Fruit fly (Drosophila melanogaster): ENCODE results near the gene CG8086.

Gene CG8086

DNA sequence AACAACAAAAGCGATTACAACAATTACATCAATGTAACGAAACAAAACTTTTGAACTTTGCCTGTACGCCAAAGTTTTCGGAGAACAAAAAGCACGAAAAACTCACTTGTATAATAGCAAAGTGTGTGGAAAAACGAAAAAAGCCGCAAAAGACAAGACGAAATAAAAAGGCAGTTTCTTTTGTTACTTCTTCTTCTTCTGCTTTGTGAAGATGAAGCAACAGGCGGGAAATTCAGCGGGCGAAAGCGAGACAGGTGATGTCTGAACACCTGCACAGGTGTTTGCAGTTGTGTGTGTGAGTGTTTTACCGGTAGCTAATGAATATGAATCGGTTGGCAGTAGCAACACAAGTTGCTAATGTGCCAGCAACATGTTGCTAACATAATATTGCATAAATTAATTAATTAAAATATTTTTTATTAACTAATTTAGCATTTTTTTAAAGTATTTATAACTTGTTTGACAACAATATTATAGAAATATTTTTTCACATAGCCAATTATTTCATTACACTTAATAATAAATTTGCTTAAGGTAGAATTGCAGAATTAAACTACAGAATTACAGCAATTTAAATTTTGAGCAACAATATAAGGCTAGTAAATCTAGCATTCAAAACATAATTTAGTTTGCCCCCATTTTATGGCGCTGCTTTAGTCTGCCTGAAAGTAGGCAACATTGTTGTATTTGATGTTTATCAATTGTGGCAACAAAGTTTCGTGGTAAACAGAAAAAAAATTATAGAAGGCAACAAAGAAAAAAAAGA is 9.6 kb upstream of the CG8086 start:
- TF ChIP-seq CG17801 (GFP tag; optimal IDR thresholded peaks at IDR 0.05; ENCODE audit: partially characterized antibody), result no peak

DNA sequence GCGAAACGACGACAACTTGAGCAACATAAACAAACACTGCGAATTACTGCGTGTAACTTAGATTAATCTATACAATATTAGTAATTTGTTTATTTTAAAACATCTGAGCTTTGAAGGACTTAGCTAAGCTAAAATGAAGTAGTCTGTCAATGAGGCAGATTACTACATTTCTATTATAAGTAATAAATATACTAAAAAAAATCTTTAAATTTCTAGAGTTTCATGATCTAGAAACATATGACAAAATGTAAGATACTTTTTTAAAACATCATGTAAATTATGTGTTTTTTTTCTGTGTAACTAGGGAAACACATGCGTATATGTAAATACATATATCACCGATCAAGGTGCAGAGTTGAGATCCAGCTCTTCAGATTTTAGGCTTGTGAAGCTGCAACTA is 8.8 kb upstream of the CG8086 start:
- TF ChIP-seq CG17801 (GFP tag; optimal IDR thresholded peaks at IDR 0.05; ENCODE audit: partially characterized antibody), result no peak

DNA sequence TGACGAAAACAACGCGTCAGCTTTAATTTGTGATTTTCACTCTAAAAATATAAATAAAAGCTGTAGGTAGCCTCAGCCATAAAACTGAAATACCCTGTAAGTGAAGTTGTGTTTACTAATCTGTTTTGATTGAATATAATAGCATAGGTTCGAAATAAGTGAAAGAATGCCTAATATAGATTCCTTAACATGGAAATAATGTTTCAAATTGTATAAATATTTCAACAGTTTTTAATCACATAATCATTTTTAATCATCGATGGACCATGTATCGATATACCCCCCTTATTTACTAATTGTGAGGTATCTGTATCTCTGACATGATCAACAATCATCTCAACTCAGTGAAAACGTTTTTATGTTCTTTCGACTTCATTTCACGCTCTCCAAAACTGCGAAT is 1.9 kb downstream of the CG8086 start:
- no peak for TF ChIP-seq CG17801 (GFP tag; optimal IDR thresholded peaks at IDR 0.05; ENCODE audit: partially characterized antibody)

DNA sequence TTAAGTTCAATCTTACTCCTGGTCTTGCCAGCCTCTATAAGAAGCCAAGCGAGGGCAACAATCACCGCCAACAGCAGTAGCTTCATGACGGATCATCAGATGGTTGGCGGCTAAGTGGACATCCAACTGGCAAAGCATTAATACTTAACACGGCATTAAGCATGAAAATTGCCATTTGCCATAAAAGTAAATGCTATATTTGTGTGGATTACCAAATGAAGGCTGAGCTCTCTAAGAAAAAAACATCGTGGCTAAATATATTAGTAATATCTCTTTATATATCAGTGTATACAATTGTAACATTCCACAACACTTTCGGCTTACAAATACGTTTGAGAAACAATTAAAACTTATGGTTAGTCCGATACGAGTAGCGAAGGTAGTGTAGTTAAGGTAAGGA is 13.4 kb downstream of the CG8086 start, which contains the start of gene CG43057:
Gene CG43057 (minus strand): TSS at position 101 of the 400 bp plus-strand sequence.
- no peak for TF ChIP-seq CG17801 (GFP tag; optimal IDR thresholded peaks at IDR 0.05; ENCODE audit: partially characterized antibody)

DNA sequence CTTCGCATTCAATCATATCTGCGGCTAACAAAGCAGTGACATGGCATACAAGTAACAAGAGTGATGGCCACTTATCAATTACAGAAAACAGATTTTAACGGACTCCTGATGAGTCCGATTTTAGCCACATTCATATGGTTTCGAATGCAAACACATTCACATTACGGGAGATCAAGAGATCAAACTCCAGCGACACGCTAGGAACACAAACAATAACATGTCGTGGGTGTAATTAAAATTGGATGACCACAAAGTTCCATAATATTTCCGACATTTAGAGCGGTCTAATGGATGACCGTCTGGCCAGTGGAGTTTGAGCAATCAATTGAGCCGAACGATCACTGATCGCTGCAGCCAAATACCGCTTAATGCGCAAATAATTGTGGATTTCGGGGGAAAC is 15.1 kb downstream of the CG8086 start, which contains the start of gene CG14277:
Gene CG14277 (plus strand): TSS at position 301 of the 400 bp plus-strand sequence.
- TF ChIP-seq CG17801 (GFP tag; optimal IDR thresholded peaks at IDR 0.05; ENCODE audit: partially characterized antibody), result no peak

DNA sequence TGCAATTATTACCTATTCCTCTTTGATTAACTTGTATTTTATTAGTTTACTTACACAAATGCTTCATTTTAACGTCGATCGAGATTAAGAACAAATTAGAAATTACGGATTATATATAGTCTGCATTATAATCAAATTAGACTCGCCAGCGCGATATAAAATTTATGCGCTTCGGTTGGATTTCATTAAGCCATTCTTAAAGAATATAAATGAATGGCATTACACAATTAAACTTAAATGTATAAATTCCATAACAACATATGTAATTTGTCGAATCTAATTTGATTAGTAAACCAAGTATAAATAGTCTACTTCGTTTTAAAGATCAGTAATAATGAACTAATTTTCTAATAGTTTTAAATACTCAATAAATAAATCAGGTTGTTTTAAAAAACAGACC is 15.6 kb downstream of the CG8086 start, which contains the start of gene Spn28F:
Gene Spn28F (minus strand): TSS at position 101 of the 400 bp plus-strand sequence.
- TF ChIP-seq CG17801 (GFP tag; optimal IDR thresholded peaks at IDR 0.05; ENCODE audit: partially characterized antibody), result no peak

DNA sequence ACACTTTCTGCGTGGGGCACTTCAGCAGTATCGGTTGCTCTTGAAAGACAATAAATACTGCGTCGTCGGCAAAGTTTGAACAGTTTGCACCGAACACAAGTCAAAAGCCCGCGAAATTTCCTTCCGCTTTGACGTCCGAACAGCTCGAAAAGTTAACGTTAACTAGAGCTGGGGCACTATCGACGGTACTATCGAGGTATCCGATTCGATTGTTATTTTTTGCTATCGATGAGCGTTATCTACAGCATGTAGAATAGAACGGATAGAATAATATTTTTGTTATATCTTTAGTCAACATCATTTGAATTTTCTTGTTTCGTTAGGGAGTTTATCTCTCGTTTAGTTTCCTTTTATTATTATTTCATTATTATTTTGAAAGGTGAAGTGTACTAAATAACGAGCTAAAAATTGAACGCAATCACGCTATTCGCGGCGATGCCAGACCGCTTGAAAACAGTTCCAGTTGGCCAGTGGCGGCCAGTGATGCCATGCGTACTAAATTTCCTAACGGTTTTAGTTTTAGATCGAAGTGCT is 17.5 kb downstream of the CG8086 start, which contains the start of gene Pvr:
Gene Pvr (minus strand): TSS at position 167 of the 534 bp plus-strand sequence.
- TF ChIP-seq CG17801 (GFP tag; optimal IDR thresholded peaks at IDR 0.05; ENCODE audit: partially characterized antibody), result peak; percentile 66

DNA sequence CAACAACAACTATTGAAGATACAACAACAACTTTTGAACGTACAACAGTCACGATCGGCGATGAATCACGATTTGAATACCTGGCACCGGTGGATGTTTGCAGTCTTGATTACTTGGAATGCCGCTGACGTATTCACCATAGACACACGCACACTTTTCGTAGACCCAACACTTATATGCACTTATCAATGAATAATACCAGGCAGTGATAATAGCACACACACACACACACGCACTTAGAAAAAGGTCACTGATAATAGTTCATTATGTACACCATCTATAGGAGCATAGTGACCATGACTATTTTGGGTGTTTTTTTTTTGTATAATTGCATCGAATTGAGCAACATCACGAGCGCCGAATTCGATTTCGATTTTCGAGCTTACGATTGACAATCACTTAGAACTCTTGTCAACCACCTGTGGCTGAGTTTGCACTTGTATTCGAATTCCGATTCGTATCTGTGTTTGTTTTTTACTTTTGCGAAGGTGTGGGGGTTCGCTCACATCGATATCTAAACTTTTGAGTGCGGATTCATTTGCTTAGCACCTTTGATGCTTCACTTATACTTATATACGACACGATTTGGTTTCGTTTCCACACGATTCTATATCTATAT is 18.2 kb downstream of the CG8086 start:
- no peak for TF ChIP-seq CG17801 (GFP tag; optimal IDR thresholded peaks at IDR 0.05; ENCODE audit: partially characterized antibody)

DNA sequence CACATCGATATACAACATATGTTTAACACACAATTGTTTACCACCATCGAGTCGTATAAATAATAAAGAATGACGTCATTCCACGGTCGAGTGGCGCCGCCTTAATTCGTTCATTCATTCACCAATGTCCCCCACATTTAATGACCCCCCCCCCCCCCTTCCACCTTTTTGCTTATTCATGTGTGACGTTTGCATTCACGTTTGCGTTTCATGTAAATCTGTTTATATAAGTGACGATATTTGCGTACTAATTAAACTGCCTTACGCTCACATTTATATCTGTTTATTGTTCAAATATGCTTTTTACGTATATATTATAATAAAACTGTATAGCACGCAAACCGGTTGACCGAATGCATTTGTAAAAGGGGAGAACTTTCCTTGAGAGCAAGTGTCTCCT is 23.7 kb downstream of the CG8086 start:
- no peak for TF ChIP-seq CG17801 (GFP tag; optimal IDR thresholded peaks at IDR 0.05; ENCODE audit: partially characterized antibody)

DNA sequence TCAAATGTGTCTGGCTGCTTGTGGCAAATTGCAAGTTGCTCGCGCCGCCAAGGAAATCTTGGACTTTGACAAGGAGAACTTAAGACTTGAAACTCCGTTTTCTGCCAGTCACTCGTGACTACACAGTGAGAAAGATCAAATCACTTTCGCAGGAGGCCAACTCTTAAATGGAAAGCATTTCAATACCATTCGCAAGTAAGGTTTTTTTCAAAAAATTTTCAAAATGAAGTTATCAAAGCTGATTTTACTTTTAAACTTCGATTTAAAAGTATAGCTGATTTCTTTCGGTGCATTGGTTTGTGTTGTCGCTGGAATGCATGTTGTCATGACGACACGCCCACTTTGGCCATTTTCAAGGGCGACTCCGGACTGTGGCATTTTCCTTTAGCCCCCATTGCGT is 24.9 kb downstream of the CG8086 start:
- TF ChIP-seq CG17801 (GFP tag; optimal IDR thresholded peaks at IDR 0.05; ENCODE audit: partially characterized antibody), result no peak

DNA sequence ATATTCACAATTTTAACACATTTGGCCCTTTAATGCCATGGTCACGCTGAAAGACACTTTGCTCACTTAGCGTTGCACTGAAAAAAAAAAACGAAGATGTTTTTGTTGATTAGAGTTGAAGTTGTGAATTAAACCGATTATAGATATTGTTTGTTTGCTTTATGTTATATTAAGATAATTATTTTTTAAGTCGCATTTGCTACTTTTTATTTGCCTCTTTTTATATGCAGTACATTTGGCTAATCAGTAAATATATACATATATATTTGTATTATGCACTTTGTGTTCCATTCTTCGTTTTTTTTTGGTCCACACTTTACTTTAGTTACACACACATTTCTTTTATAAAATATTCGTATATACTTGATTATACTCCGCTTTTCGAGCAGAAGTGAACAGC is 27.0 kb downstream of the CG8086 start:
- no peak for TF ChIP-seq CG17801 (GFP tag; optimal IDR thresholded peaks at IDR 0.05; ENCODE audit: partially characterized antibody)

DNA sequence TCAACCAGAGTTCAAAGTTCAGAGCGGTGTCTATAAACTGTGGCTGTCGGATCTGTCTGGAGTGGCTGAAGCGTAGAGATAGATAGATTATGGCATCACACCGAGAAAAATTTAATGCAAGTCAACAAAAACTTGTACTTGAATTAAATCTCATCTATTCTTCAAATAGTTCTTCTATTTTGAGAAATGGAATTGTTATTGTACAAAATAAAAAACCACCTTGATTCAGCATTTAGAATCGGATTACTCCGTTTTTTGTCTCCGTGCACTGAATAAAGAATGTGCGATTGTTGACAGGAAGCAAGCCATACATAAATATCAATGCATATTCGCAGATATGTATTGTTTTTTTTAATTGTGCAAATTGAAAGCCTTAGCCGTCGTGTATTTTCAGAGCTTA is 27.7 kb downstream of the CG8086 start:
- TF ChIP-seq CG17801 (GFP tag; optimal IDR thresholded peaks at IDR 0.05; ENCODE audit: partially characterized antibody), result peak; percentile 28

DNA sequence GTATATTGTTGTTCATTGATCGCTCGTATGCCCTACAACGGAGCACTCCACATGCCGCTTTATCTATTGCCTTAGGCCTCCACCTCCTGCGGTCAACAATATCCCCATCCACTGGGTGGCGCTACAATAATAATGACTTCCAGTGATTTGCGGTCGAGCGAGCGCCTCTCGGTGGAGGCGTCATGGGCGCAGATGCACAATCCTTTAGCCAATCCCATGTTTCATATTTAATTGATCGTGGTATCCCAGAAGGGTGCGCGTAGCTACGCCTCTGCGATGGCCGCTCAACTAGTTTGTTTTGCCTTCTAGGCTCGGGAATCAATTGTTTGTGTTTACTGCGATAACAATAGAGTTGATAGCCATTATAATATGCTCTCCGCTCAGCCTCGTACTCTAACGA is 28.2 kb downstream of the CG8086 start:
- TF ChIP-seq CG17801 (GFP tag; optimal IDR thresholded peaks at IDR 0.05; ENCODE audit: partially characterized antibody), result no peak

DNA sequence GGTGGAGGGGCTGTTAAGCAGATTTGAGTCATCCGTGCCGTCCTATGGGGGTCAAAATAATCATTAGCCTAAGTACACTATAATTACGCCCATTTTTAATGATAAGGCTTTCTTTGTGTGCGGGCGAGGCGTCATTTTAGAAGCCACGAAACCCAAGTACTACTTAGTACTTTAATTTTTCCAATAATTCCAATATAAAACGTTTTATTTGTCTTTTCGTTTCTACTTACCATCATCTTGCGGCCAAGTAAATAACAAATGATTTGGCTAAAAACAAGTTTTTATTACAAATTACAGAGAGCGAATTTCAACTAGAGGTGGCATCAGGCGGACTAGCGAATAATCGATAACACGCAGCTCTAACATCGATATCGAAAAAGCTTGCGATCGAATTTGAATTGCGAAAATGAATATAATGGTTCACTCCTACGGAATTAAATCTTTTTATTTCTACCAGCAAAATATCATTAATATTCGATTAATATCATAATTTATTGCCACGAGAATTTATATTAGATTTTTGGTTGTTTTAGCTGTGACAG is 36.8 kb downstream of the CG8086 start, which contains the start of gene Snx6:
Gene Snx6 (minus strand): TSS at position 349 of the 542 bp plus-strand sequence.
- TF ChIP-seq CG17801 (GFP tag; optimal IDR thresholded peaks at IDR 0.05; ENCODE audit: partially characterized antibody), result no peak

DNA sequence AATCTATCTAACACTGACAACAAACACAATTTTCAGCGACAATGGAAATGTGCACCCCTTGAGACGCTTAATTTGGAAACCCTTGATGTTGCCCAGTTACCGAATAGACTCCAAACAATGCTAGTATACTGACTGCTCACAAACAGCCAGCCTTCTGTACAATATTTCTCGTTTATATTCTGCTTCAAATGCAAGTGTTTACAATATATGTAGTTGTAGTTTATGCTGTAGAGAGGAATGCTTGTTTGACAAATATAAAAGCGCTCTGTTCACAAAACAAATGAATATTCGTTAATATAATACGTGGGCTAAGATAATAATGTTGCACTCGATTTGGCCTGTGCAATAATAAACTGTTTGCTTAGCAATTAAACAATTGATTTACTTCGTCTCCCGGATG is 39.4 kb downstream of the CG8086 start, which contains the start of gene CG8292:
Gene CG8292 (minus strand): TSS at position 101 of the 400 bp plus-strand sequence.
- no peak for TF ChIP-seq CG17801 (GFP tag; optimal IDR thresholded peaks at IDR 0.05; ENCODE audit: partially characterized antibody)

Data from ovary, adult (tissue).